Worm (Caenorhabditis elegans): ENCODE measurements around the gene T07F10.3.

T07F10.3 gene

DNA sequence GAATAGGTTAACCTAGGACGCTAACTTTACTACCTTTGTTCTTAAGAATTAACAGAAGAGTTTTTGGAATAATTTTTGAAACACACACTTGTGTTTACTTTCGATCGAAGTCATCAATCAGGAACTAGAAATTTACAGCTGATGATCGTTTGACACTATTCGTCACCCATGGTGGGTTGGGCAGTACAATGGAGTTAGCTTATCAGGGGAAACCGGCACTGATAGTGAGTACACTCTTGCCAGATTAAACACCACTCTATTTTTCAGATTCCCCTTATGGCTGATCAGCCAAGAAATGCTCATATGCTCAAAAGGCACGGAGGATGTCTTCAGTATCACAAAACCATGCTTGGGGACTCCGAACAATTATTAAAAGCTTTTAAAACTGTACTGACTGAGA lies 47.8 kb downstream of the T07F10.3 start:
- TF ChIP-seq flt-1 (GFP tag; IDR thresholded peaks at IDR 0.05) (no peak), tbx-37 (GFP tag; conservative IDR thresholded peaks at IDR 0.05) (no peak), B0310.2 (tag; optimal IDR thresholded peaks at IDR 0.05) (no peak), hnd-1 (tag; optimal IDR thresholded peaks at IDR 0.05) (no peak), ceh-36 (tag; optimal IDR thresholded peaks at IDR 0.05) (no peak), pes-1 (GFP tag; IDR thresholded peaks at IDR 0.05) (no peak), ceh-13 (GFP tag; optimal IDR thresholded peaks at IDR 0.05) (no peak), hmbx-1 (tag; optimal IDR thresholded peaks at IDR 0.05) (no peak), scrt-1 (GFP tag; IDR thresholded peaks at IDR 0.05) (no peak), tbx-11 (GFP tag; IDR thresholded peaks at IDR 0.05) (no peak), tra-4 (tag; optimal IDR thresholded peaks at IDR 0.05) (no peak)

ce11 chrV:12819792-12820453 lies 49.9 kb downstream of the T07F10.3 start, which contains the start of the genes ZC443.4 and ugt-18:
ZC443.4 (minus strand) TSS chrV:12819886.
ugt-18 (plus strand) TSS chrV:12820260.
- no peak for TF ChIP-seq F13C5.2 (tag; optimal IDR thresholded peaks at IDR 0.05)
- no peak for TF ChIP-seq tbx-11 (GFP tag; IDR thresholded peaks at IDR 0.05)

DNA sequence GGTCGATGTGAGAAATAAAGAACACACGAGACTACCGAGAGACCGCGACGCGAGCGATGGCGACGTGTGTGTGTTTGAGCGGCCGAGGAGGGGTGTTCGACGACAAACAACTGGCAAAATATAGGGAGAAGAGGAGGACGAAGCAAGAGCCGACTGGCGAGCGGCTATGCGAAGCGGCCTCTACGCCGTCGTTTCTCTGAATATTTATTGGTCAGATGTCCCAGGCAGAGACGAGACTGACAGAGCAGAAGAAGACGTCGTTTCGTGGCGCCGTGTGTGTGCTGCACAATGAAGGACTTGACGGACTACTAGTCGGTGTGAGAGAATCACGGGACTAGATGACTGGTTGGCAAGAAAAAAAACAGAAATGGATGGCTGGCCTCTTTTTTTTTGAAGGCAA lies 50.7 kb downstream of the T07F10.3 start:
- TF ChIP-seq ama-1 (optimal IDR thresholded peaks at IDR 0.05) (no peak), ceh-36 (tag; optimal IDR thresholded peaks at IDR 0.05) (no peak), ceh-13 (GFP tag; optimal IDR thresholded peaks at IDR 0.05) (no peak), B0310.2 (tag; optimal IDR thresholded peaks at IDR 0.05) (no peak), F13C5.2 (tag; optimal IDR thresholded peaks at IDR 0.05) (no peak), sea-1 (GFP tag; conservative IDR thresholded peaks at IDR 0.05) (no peak), aly-1 (tag; optimal IDR thresholded peaks at IDR 0.05) (no peak), hnd-1 (tag; optimal IDR thresholded peaks at IDR 0.05) (no peak), tbx-11 (GFP tag; IDR thresholded peaks at IDR 0.05) (no peak), flt-1 (GFP tag; IDR thresholded peaks at IDR 0.05) (no peak), tra-4 (tag; optimal IDR thresholded peaks at IDR 0.05) (no peak), hmg-4 (GFP tag; optimal IDR thresholded peaks at IDR 0.05) (no peak)

- TF ChIP-seq scrt-1 (GFP tag; IDR thresholded peaks at IDR 0.05) (no peak), tbx-11 (GFP tag; IDR thresholded peaks at IDR 0.05) (no peak), ceh-36 (tag; optimal IDR thresholded peaks at IDR 0.05) (no peak), ceh-13 (GFP tag; optimal IDR thresholded peaks at IDR 0.05) (no peak), ets-7 (tag; optimal IDR thresholded peaks at IDR 0.05) (no peak), tbx-37 (GFP tag; conservative IDR thresholded peaks at IDR 0.05) (no peak), F13C5.2 (tag; optimal IDR thresholded peaks at IDR 0.05) (no peak), sea-1 (GFP tag; conservative IDR thresholded peaks at IDR 0.05) (no peak), flt-1 (GFP tag; IDR thresholded peaks at IDR 0.05) (no peak), aly-1 (tag; optimal IDR thresholded peaks at IDR 0.05) (no peak), tra-4 (tag; optimal IDR thresholded peaks at IDR 0.05) (no peak), hnd-1 (tag; optimal IDR thresholded peaks at IDR 0.05) (no peak), hmbx-1 (tag; optimal IDR thresholded peaks at IDR 0.05) (no peak), hmg-4 (GFP tag; optimal IDR thresholded peaks at IDR 0.05) (no peak), pes-1 (GFP tag; IDR thresholded peaks at IDR 0.05) (no peak), B0310.2 (tag; optimal IDR thresholded peaks at IDR 0.05) (no peak), ama-1 (optimal IDR thresholded peaks at IDR 0.05) (no peak)
Observed at ce11 chrV:12818486-12818885, 51.4 kb downstream of the T07F10.3 start.
